Fruit fly (Drosophila melanogaster): ENCODE measurements around the gene Prp6.

Prp6 gene

dm6 chr3L:18870027-18870426 lies 35.1 kb upstream of the Prp6 start, which contains the start of gene Blos3 (continued):
- no peak for TF ChIP-seq odd (GFP tag; optimal IDR thresholded peaks at IDR 0.05)
- TF ChIP-seq CG31388 (GFP tag; optimal IDR thresholded peaks at IDR 0.05), result no peak
- peak; percentile 27 for TF ChIP-seq Myb (GFP tag; optimal IDR thresholded peaks at IDR 0.05)
- TF ChIP-seq gsb-n (tag; optimal IDR thresholded peaks at IDR 0.05), result peak; percentile 13
- TF ChIP-seq CG12391 (tag; optimal IDR thresholded peaks at IDR 0.05), result peak; percentile 56
- peak; percentile 65 for TF ChIP-seq mam (GFP tag; optimal IDR thresholded peaks at IDR 0.05)
- TF ChIP-seq CG10274 (GFP tag; optimal IDR thresholded peaks at IDR 0.05), result no peak
- TF ChIP-seq CG7372 (GFP tag; IDR thresholded peaks at IDR 0.05), result no peak; the same call in 1 of the 2 replicates
- TF ChIP-seq CG7928 (GFP tag; optimal IDR thresholded peaks at IDR 0.05), result no peak
- TF ChIP-seq Taf1 (GFP tag; IDR thresholded peaks at IDR 0.05), result no peak
- TF ChIP-seq dimm (GFP tag; IDR thresholded peaks at IDR 0.05), result no peak
- no peak for TF ChIP-seq hbn (GFP tag; IDR thresholded peaks at IDR 0.05; ENCODE audit: partially characterized antibody)
- TF ChIP-seq CG18619 (GFP tag; optimal IDR thresholded peaks at IDR 0.05), result peak; percentile 0
- peak; percentile 19 for TF ChIP-seq CG18764 (GFP tag; optimal IDR thresholded peaks at IDR 0.05)
- TF ChIP-seq GATAe (GFP tag; conservative IDR thresholded peaks at IDR 0.05), result no peak
- TF ChIP-seq CG1647 (GFP tag; optimal IDR thresholded peaks at IDR 0.05), result peak; percentile 51
- no peak for TF ChIP-seq Jarid2 (GFP tag; optimal IDR thresholded peaks at IDR 0.05)
- no peak for TF ChIP-seq sna (GFP tag; IDR thresholded peaks at IDR 0.05; ENCODE audit: partially characterized antibody)
- no peak for TF ChIP-seq crol (GFP tag; IDR thresholded peaks at IDR 0.05)
- TF ChIP-seq CG8281 (tag; optimal IDR thresholded peaks at IDR 0.05), result no peak
- TF ChIP-seq pho (GFP tag; optimal IDR thresholded peaks at IDR 0.05), result peak; percentile 57
- peak; percentile 71 for TF ChIP-seq CG2120 (GFP tag; optimal IDR thresholded peaks at IDR 0.05)
- TF ChIP-seq CG10366 (GFP tag; IDR thresholded peaks at IDR 0.05), result no peak
- no peak for TF ChIP-seq insv (GFP tag; optimal IDR thresholded peaks at IDR 0.05)
- TF ChIP-seq CG11247 (GFP tag; IDR thresholded peaks at IDR 0.05), result no peak
- TF ChIP-seq CG17328 (GFP tag; IDR thresholded peaks at IDR 0.05), result peak; percentile 27; the same call in 1 of the 2 replicates
- TF ChIP-seq CG3995 (GFP tag; optimal IDR thresholded peaks at IDR 0.05), result peak; percentile 1
- peak; percentile 31 for TF ChIP-seq CG7786 (GFP tag; optimal IDR thresholded peaks at IDR 0.05)
- TF ChIP-seq Dp (GFP tag; optimal IDR thresholded peaks at IDR 0.05), result no peak
- TF ChIP-seq E2f2 (GFP tag; IDR thresholded peaks at IDR 0.05), result no peak
- TF ChIP-seq CG1832 (GFP tag; optimal IDR thresholded peaks at IDR 0.05), result no peak
- TF ChIP-seq Hmr (GFP tag; optimal IDR thresholded peaks at IDR 0.05), result peak; percentile 52
- TF ChIP-seq CG14667 (GFP tag; IDR thresholded peaks at IDR 0.05), result peak; percentile 4; the same call in 1 of the 2 replicates
- TF ChIP-seq scrt (GFP tag; optimal IDR thresholded peaks at IDR 0.05), result peak; percentile 89
- no peak for TF ChIP-seq CG8359 (GFP tag; optimal IDR thresholded peaks at IDR 0.05; ENCODE audit: borderline replicate concordance)
- TF ChIP-seq CG3065 (GFP tag; optimal IDR thresholded peaks at IDR 0.05), result peak; percentile 2
- no peak for TF ChIP-seq mld (GFP tag; IDR thresholded peaks at IDR 0.05; ENCODE audit: partially characterized antibody)
- no peak for TF ChIP-seq CG7839 (tag; optimal IDR thresholded peaks at IDR 0.05)
- peak; percentile 10 for TF ChIP-seq vfl (GFP tag; optimal IDR thresholded peaks at IDR 0.05)
- TF ChIP-seq CG6791 (GFP tag; IDR thresholded peaks at IDR 0.05; ENCODE audit: partially characterized antibody), result no peak
- TF ChIP-seq dati (GFP tag; IDR thresholded peaks at IDR 0.05), result no peak
- TF ChIP-seq chm (GFP tag; IDR thresholded peaks at IDR 0.05), result no peak
- TF ChIP-seq CG12071 (GFP tag; optimal IDR thresholded peaks at IDR 0.05), result no peak
- peak; percentile 68 for TF ChIP-seq NC2β (GFP tag; optimal IDR thresholded peaks at IDR 0.05)
- TF ChIP-seq pan (optimal IDR thresholded peaks at IDR 0.05), result no peak
- TF ChIP-seq pan (GFP tag; optimal IDR thresholded peaks at IDR 0.05 in 1 of 2, IDR thresholded peaks at IDR 0.05 in 1 of 2), result no peak
- TF ChIP-seq lilli (GFP tag; optimal IDR thresholded peaks at IDR 0.05), result peak; percentile 70
- peak; percentile 15; the same call in 1 of the 2 replicates for TF ChIP-seq al (GFP tag; IDR thresholded peaks at IDR 0.05)
- peak; percentile 13 for TF ChIP-seq CG9437 (GFP tag; optimal IDR thresholded peaks at IDR 0.05)
- no peak for TF ChIP-seq sug (tag; optimal IDR thresholded peaks at IDR 0.05)
- peak in 1 of 2 experiments; percentile 9 for TF ChIP-seq Hr51 (GFP tag; optimal IDR thresholded peaks at IDR 0.05)

Data from whole organism, embryonic.